Fruit fly (Drosophila melanogaster): ENCODE measurements around the gene Boh2.

Boh2 gene

dm6 chr2L:11206604-11207238 is 27.9 kb downstream of the Boh2 start:
- TF ChIP-seq CG6808 (GFP tag; optimal IDR thresholded peaks at IDR 0.05) = no peak
- peak; percentile 84 for TF ChIP-seq fkh (GFP tag; optimal IDR thresholded peaks at IDR 0.05)

dm6 chr2L:11207471-11207870 is 28.6 kb downstream of the Boh2 start:
- TF ChIP-seq Sox14 (GFP tag; optimal IDR thresholded peaks at IDR 0.05) = no peak
- no peak for TF ChIP-seq Sox15 (GFP tag; optimal IDR thresholded peaks at IDR 0.05)
- no peak for TF ChIP-seq CG10631 (GFP tag; optimal IDR thresholded peaks at IDR 0.05)
- no peak for TF ChIP-seq dac (GFP tag; optimal IDR thresholded peaks at IDR 0.05)
- TF ChIP-seq CG6792 (GFP tag; optimal IDR thresholded peaks at IDR 0.05) = no peak
- no peak for TF ChIP-seq CG15336 (GFP tag; IDR thresholded peaks at IDR 0.05)
- no peak for TF ChIP-seq CG1621 (tag; optimal IDR thresholded peaks at IDR 0.05)
- TF ChIP-seq spab (GFP tag; optimal IDR thresholded peaks at IDR 0.05) = no peak
- no peak for TF ChIP-seq topi (GFP tag; optimal IDR thresholded peaks at IDR 0.05)
- TF ChIP-seq CG3919 (GFP tag; optimal IDR thresholded peaks at IDR 0.05) = no peak
- no peak for TF ChIP-seq Hr39 (GFP tag; optimal IDR thresholded peaks at IDR 0.05)
- no peak for TF ChIP-seq eg (GFP tag; IDR thresholded peaks at IDR 0.05)
- TF ChIP-seq net (GFP tag; optimal IDR thresholded peaks at IDR 0.05) = no peak
- no peak for TF ChIP-seq CG34406 (GFP tag; optimal IDR thresholded peaks at IDR 0.05)
- no peak for TF ChIP-seq Eip75B (GFP tag; optimal IDR thresholded peaks at IDR 0.05)
- no peak for TF ChIP-seq fd59A (GFP tag; optimal IDR thresholded peaks at IDR 0.05)
- no peak for TF ChIP-seq ss (GFP tag; optimal IDR thresholded peaks at IDR 0.05)
- no peak for TF ChIP-seq CG6163 (GFP tag; IDR thresholded peaks at IDR 0.05)
- TF ChIP-seq CG4318 (GFP tag; optimal IDR thresholded peaks at IDR 0.05) = no peak

dm6 chr2L:11208563-11209344 is 29.9 kb downstream of the Boh2 start:
- TF ChIP-seq Met (GFP tag; optimal IDR thresholded peaks at IDR 0.05) (no peak), Eip78C (GFP tag) (peak; percentile 53), CG6163 (GFP tag; IDR thresholded peaks at IDR 0.05) (peak; percentile 16; the same call in 1 of the 3 replicates), dac (GFP tag; optimal IDR thresholded peaks at IDR 0.05) (no peak), CG31627 (GFP tag; optimal IDR thresholded peaks at IDR 0.05) (no peak), salr (GFP tag; optimal IDR thresholded peaks at IDR 0.05) (peak in 1 of 2 experiments; percentile 3), CG9139 (GFP tag; optimal IDR thresholded peaks at IDR 0.05) (no peak), esn (GFP tag; optimal IDR thresholded peaks at IDR 0.05) (peak; percentile 1), CG15336 (GFP tag; IDR thresholded peaks at IDR 0.05) (0 out of 2 replicates have a peak, but pooled peaks have one; percentile 16), CG32006 (GFP tag; optimal IDR thresholded peaks at IDR 0.05) (peak; percentile 28), CG6808 (GFP tag; optimal IDR thresholded peaks at IDR 0.05) (no peak), CG8119 (GFP tag; IDR thresholded peaks at IDR 0.05) (no peak), CG1621 (tag; optimal IDR thresholded peaks at IDR 0.05) (no peak), svp (GFP tag) (peak; percentile 29), eg (GFP tag; IDR thresholded peaks at IDR 0.05) (peak; percentile 11; the same call in 1 of the 3 replicates), achi (GFP tag; optimal IDR thresholded peaks at IDR 0.05) (peak; percentile 4), Hr4 (GFP tag; optimal IDR thresholded peaks at IDR 0.05) (peak; percentile 10)

dm6 chr2L:11210324-11210758 is 31.5 kb downstream of the Boh2 start, which contains the start of gene ab:
TSS of gene ab (plus strand) at chr2L:11210678.
- TF ChIP-seq salr (GFP tag; optimal IDR thresholded peaks at IDR 0.05) (peak in 1 of 2 experiments; percentile 20), Blimp-1 (GFP tag; optimal IDR thresholded peaks at IDR 0.05) (no peak), CG9139 (GFP tag; optimal IDR thresholded peaks at IDR 0.05) (no peak), CG8119 (GFP tag; IDR thresholded peaks at IDR 0.05) (peak; percentile 41; the same call in 2 of the 3 replicates), topi (GFP tag; optimal IDR thresholded peaks at IDR 0.05) (no peak), dsx (GFP tag; optimal IDR thresholded peaks at IDR 0.05; ENCODE audit: poor library complexity, severe bottlenecking) (no peak), Sox15 (GFP tag; optimal IDR thresholded peaks at IDR 0.05) (no peak), Hr39 (GFP tag; optimal IDR thresholded peaks at IDR 0.05) (no peak), CG31627 (GFP tag; optimal IDR thresholded peaks at IDR 0.05) (no peak), eg (GFP tag; IDR thresholded peaks at IDR 0.05) (peak; percentile 48; the same call in 1 of the 3 replicates), CG34406 (GFP tag; optimal IDR thresholded peaks at IDR 0.05) (no peak), ss (GFP tag; optimal IDR thresholded peaks at IDR 0.05) (no peak), CG10631 (GFP tag; optimal IDR thresholded peaks at IDR 0.05) (no peak), Sox14 (GFP tag; optimal IDR thresholded peaks at IDR 0.05) (no peak), spab (GFP tag; optimal IDR thresholded peaks at IDR 0.05) (no peak), Eip78C (GFP tag) (peak; percentile 70), CG16779 (tag; optimal IDR thresholded peaks at IDR 0.05) (peak; percentile 3), esn (GFP tag; optimal IDR thresholded peaks at IDR 0.05) (peak; percentile 24), Gug (GFP tag; IDR thresholded peaks at IDR 0.05) (no peak), lz (GFP tag; optimal IDR thresholded peaks at IDR 0.05) (no peak), CG1621 (tag; optimal IDR thresholded peaks at IDR 0.05) (peak; percentile 30), fkh (GFP tag; optimal IDR thresholded peaks at IDR 0.05) (peak; percentile 83), CG11762 (GFP tag; optimal IDR thresholded peaks at IDR 0.05; ENCODE audit: insufficient read depth) (no peak), CG15336 (GFP tag; IDR thresholded peaks at IDR 0.05) (peak; percentile 54), CG6854 (GFP tag; optimal IDR thresholded peaks at IDR 0.05) (peak; percentile 33), CG6792 (GFP tag; optimal IDR thresholded peaks at IDR 0.05) (no peak), svp (GFP tag) (no peak), CG6163 (GFP tag; IDR thresholded peaks at IDR 0.05) (peak; percentile 84), net (GFP tag; optimal IDR thresholded peaks at IDR 0.05) (peak; percentile 39)
